Worm (Caenorhabditis elegans): ENCODE data around the gene C23H5.15.
"Not testable (repeated sequence)": the region's sequence is repeated elsewhere in the genome, so short reads cannot be mapped to it uniquely, and the experiment has no call there.

- not testable (repeated sequence) for TF ChIP-seq ceh-24 (tag; optimal IDR thresholded peaks at IDR 0.05); F13H6.1 (tag; optimal IDR thresholded peaks at IDR 0.05); odd-2 (tag; optimal IDR thresholded peaks at IDR 0.05); hlh-15 (tag; optimal IDR thresholded peaks at IDR 0.05); K09A11.1 (tag; optimal IDR thresholded peaks at IDR 0.05; ENCODE audit: insufficient read depth); dve-1 (tag; optimal IDR thresholded peaks at IDR 0.05); ceh-30 (tag; optimal IDR thresholded peaks at IDR 0.05)
Measured at ce11 chrIV:2051195-2051594, 51.5 kb downstream of the C23H5.15 start, which contains the start of gene R05C11.4.

Measured in whole organism, late embryonic.